Fruit fly (Drosophila melanogaster): ENCODE results near the gene Six4.
A peak's percentile ranks its signal among the peaks of the same experiment; 100 is the strongest.

Six4 gene

dm6 chr3L:20800208-20800607 is 7.6 kb upstream of the Six4 start, which contains the start of gene Spc105R (continued):
- TF ChIP-seq wdn (GFP tag; IDR thresholded peaks at IDR 0.05) = no peak
- peak; percentile 54 for TF ChIP-seq YL-1 (GFP tag; optimal IDR thresholded peaks at IDR 0.05)
- no peak for TF ChIP-seq Sox102F (GFP tag; optimal IDR thresholded peaks at IDR 0.05)
- TF ChIP-seq dati (GFP tag; IDR thresholded peaks at IDR 0.05) = no peak
- no peak for TF ChIP-seq CG16813 (GFP tag; IDR thresholded peaks at IDR 0.05; ENCODE audit: partially characterized antibody)
- peak; percentile 37 for TF ChIP-seq CG10267 (tag; optimal IDR thresholded peaks at IDR 0.05)
- TF ChIP-seq CG4707 (GFP tag; optimal IDR thresholded peaks at IDR 0.05) = no peak
- no peak for TF ChIP-seq da (GFP tag; optimal IDR thresholded peaks at IDR 0.05)
- TF ChIP-seq CG13624 (GFP tag; optimal IDR thresholded peaks at IDR 0.05) = no peak
- TF ChIP-seq sim (GFP tag; IDR thresholded peaks at IDR 0.05) = no peak
- TF ChIP-seq row (GFP tag; IDR thresholded peaks at IDR 0.05) = no peak; the same call in 2 of the 3 replicates
- no peak for TF ChIP-seq hb (GFP tag; IDR thresholded peaks at IDR 0.05; ENCODE audit: partially characterized antibody)
- no peak for TF ChIP-seq lov (optimal IDR thresholded peaks at IDR 0.05)
- no peak for TF ChIP-seq lov (GFP tag; IDR thresholded peaks at IDR 0.05)
- TF ChIP-seq trem (tag; optimal IDR thresholded peaks at IDR 0.05) = peak; percentile 76
- no peak for TF ChIP-seq CG14441 (GFP tag; IDR thresholded peaks at IDR 0.05)
- no peak for TF ChIP-seq HLH3B (GFP tag; IDR thresholded peaks at IDR 0.05)
- no peak for TF ChIP-seq H2.0 (GFP tag; IDR thresholded peaks at IDR 0.05)
- TF ChIP-seq ssp (GFP tag; IDR thresholded peaks at IDR 0.05) = no peak
- no peak for TF ChIP-seq sna (GFP tag; IDR thresholded peaks at IDR 0.05; ENCODE audit: partially characterized antibody)
- peak; percentile 57; the same call in 1 of the 3 replicates for TF ChIP-seq Opbp (GFP tag; IDR thresholded peaks at IDR 0.05; ENCODE audit: partially characterized antibody)
- no peak for TF ChIP-seq Hmr (GFP tag; optimal IDR thresholded peaks at IDR 0.05)
- TF ChIP-seq CG7372 (GFP tag; IDR thresholded peaks at IDR 0.05) = no peak
- TF ChIP-seq phol (tag; optimal IDR thresholded peaks at IDR 0.05) = peak; percentile 72
- no peak for TF ChIP-seq gt (GFP tag; IDR thresholded peaks at IDR 0.05)
- peak; percentile 56; the same call in 1 of the 2 replicates for TF ChIP-seq CG13287 (GFP tag; IDR thresholded peaks at IDR 0.05; ENCODE audit: partially characterized antibody)
- no peak for TF ChIP-seq toy (GFP tag; IDR thresholded peaks at IDR 0.05)
- TF ChIP-seq maf-S (GFP tag; optimal IDR thresholded peaks at IDR 0.05) = no peak
- no peak for TF ChIP-seq sens-2 (GFP tag; IDR thresholded peaks at IDR 0.05)
- peak; percentile 7 for TF ChIP-seq HmgZ (tag; optimal IDR thresholded peaks at IDR 0.05)
- no peak for TF ChIP-seq CG15696 (tag; optimal IDR thresholded peaks at IDR 0.05)
- TF ChIP-seq CG3995 (GFP tag; optimal IDR thresholded peaks at IDR 0.05) = no peak
- TF ChIP-seq Six4 (GFP tag; optimal IDR thresholded peaks at IDR 0.05) = no peak
- TF ChIP-seq E2f2 (GFP tag; IDR thresholded peaks at IDR 0.05) = peak; percentile 90
- TF ChIP-seq Bgb (GFP tag; IDR thresholded peaks at IDR 0.05; ENCODE audit: partially characterized antibody) = peak; percentile 23; the same call in 1 of the 2 replicates
- no peak for TF ChIP-seq gsb-n (tag; optimal IDR thresholded peaks at IDR 0.05)
- peak in 1 of 2 experiments; percentile 80 for TF ChIP-seq insv (GFP tag; optimal IDR thresholded peaks at IDR 0.05)
- TF ChIP-seq D19B (GFP tag; optimal IDR thresholded peaks at IDR 0.05) = no peak
- TF ChIP-seq CG15479 (GFP tag; optimal IDR thresholded peaks at IDR 0.05) = no peak
- no peak for TF ChIP-seq Oli (tag; optimal IDR thresholded peaks at IDR 0.05)
- peak; percentile 22 for TF ChIP-seq CG8359 (GFP tag; optimal IDR thresholded peaks at IDR 0.05; ENCODE audit: borderline replicate concordance)
- no peak for TF ChIP-seq CG11398 (GFP tag; optimal IDR thresholded peaks at IDR 0.05)
- TF ChIP-seq Sry-δ (GFP tag; optimal IDR thresholded peaks at IDR 0.05) = peak; percentile 62
- no peak for TF ChIP-seq Bteb2 (GFP tag; optimal IDR thresholded peaks at IDR 0.05)
- TF ChIP-seq CG14710 (tag; optimal IDR thresholded peaks at IDR 0.05) = peak; percentile 52
- TF ChIP-seq CG7786 (GFP tag; optimal IDR thresholded peaks at IDR 0.05) = no peak
- no peak for TF ChIP-seq Usf (GFP tag; optimal IDR thresholded peaks at IDR 0.05)
- TF ChIP-seq slp2 (GFP tag; optimal IDR thresholded peaks at IDR 0.05) = no peak
- no peak for TF ChIP-seq CG9876 (GFP tag; optimal IDR thresholded peaks at IDR 0.05)
- TF ChIP-seq CG1024 (GFP tag; IDR thresholded peaks at IDR 0.05) = no peak
- TF ChIP-seq lilli (GFP tag; optimal IDR thresholded peaks at IDR 0.05) = no peak
- no peak for TF ChIP-seq psq (GFP tag; optimal IDR thresholded peaks at IDR 0.05)

Measured in whole organism, embryonic.